Fruit fly (Drosophila melanogaster) whole organism, embryonic: ENCODE data around the gene CG42404.

Experiments
- Ada2b ChIP-seq: fragments of 200-800 bp; sonication (Bioruptor generic); IDR thresholded peaks from 2 replicates; pipeline ENCODE4 v1.3.6; 2022; ENCODE audit warnings: missing biosample characterization, missing genetic modification characterization
- Atf6 ChIP-seq: fragments of 200-800 bp; sonication (Bioruptor generic); IDR thresholded peaks from 2 replicates; pipeline ENCODE4 v1.3.6; 2022; ENCODE audit warnings: missing biosample characterization, missing genetic modification characterization
- CG10543 ChIP-seq: fragments of 200-800 bp; sonication (Bioruptor generic); optimal IDR thresholded peaks from 3 replicates; lab custom pipeline; 2017; ENCODE audit warnings: missing biosample characterization, mild to moderate bottlenecking, missing genetic modification characterization, moderate library complexity
- CG11696 ChIP-seq: fragments of 200-800 bp; sonication (Bioruptor generic); IDR thresholded peaks from 2 replicates; pipeline ENCODE4 v1.3.6; 2022; ENCODE audit warnings: missing biosample characterization, missing genetic modification characterization
- CG11723 ChIP-seq: fragments of 200-800 bp; sonication (Bioruptor generic); optimal IDR thresholded peaks from 2 replicates; lab custom pipeline; 2017; ENCODE audit warnings: missing biosample characterization, mild to moderate bottlenecking, missing genetic modification characterization
- CG12071 ChIP-seq: fragments of 200-800 bp; sonication (Bioruptor generic); optimal IDR thresholded peaks from 3 replicates; lab custom pipeline; 2018; ENCODE audit warnings: missing biosample characterization, mild to moderate bottlenecking, missing genetic modification characterization
- CG13775 ChIP-seq: fragments of 200-800 bp; sonication (Bioruptor generic); optimal IDR thresholded peaks from 3 replicates; lab custom pipeline; 2017; ENCODE audit warnings: missing biosample characterization, mild to moderate bottlenecking, missing genetic modification characterization
- CG15073 ChIP-seq: fragments of 200-800 bp; sonication (Bioruptor generic); optimal IDR thresholded peaks from 2 replicates; lab custom pipeline; 2016; ENCODE audit warnings: missing biosample characterization, missing genetic modification characterization
- CG15514 ChIP-seq: fragments of 200-800 bp; sonication (Bioruptor generic); optimal IDR thresholded peaks from 3 replicates; lab custom pipeline; 2017; ENCODE audit warnings: missing biosample characterization, missing genetic modification characterization, mild to moderate bottlenecking, moderate library complexity, missing genetic modification reagents
- CG15601 ChIP-seq: fragments of 200-800 bp; sonication (Bioruptor generic); optimal IDR thresholded peaks from 3 replicates; lab custom pipeline; 2019; ENCODE audit warnings: missing biosample characterization, mild to moderate bottlenecking, missing genetic modification characterization, moderate library complexity
- CG16815 ChIP-seq: fragments of 200-800 bp; sonication (Bioruptor generic); optimal IDR thresholded peaks from 3 replicates; lab custom pipeline; 2017; ENCODE audit warnings: missing biosample characterization, mild to moderate bottlenecking, missing genetic modification characterization
- CG18476 ChIP-seq: fragments of 200-800 bp; sonication (Bioruptor generic); optimal IDR thresholded peaks from 2 replicates; lab custom pipeline; 2016; ENCODE audit warnings: missing biosample characterization, mild to moderate bottlenecking, missing genetic modification characterization
- CG2116 ChIP-seq: fragments of 200-800 bp; sonication (Bioruptor generic); optimal IDR thresholded peaks from 3 replicates; lab custom pipeline; 2018; ENCODE audit warnings: missing biosample characterization, mild to moderate bottlenecking, missing genetic modification characterization
- CG2678 ChIP-seq: fragments of 200-800 bp; sonication (Bioruptor generic); optimal IDR thresholded peaks from 3 replicates; lab custom pipeline; 2019; ENCODE audit warnings: missing biosample characterization, mild to moderate bottlenecking, missing genetic modification characterization, moderate library complexity
- CG2875 ChIP-seq: fragments of 200-800 bp; sonication (Bioruptor generic); optimal IDR thresholded peaks from 2 replicates; lab custom pipeline; 2017; ENCODE audit warnings: missing biosample characterization, mild to moderate bottlenecking, missing genetic modification characterization, missing genetic modification reagents
- CG32767 ChIP-seq: fragments of 200-800 bp; sonication (Bioruptor generic); IDR thresholded peaks from 2 replicates; pipeline ENCODE4 v1.3.6; 2022; ENCODE audit warnings: missing biosample characterization, missing genetic modification characterization
- CG5953 ChIP-seq: fragments of 200-800 bp; sonication (Bioruptor generic); IDR thresholded peaks from 2 replicates; pipeline ENCODE4 v1.3.6; 2022; ENCODE audit warnings: missing biosample characterization, missing genetic modification characterization
- CG6272 ChIP-seq: fragments of 200-800 bp; sonication (Bioruptor generic); IDR thresholded peaks from 2 replicates; pipeline ENCODE4 v1.3.6; 2022; ENCODE audit warnings: missing biosample characterization, missing genetic modification characterization
- CG6791 ChIP-seq: fragments of 200-800 bp; sonication (Bioruptor generic); IDR thresholded peaks from 3 replicates; pipeline ENCODE4 v1.3.6; 2022; ENCODE audit warnings: missing biosample characterization, missing genetic modification characterization; ENCODE audit not compliant: partially characterized antibody
- CG6854 ChIP-seq: fragments of 200-800 bp; sonication (Bioruptor generic); optimal IDR thresholded peaks from 3 replicates; lab custom pipeline; 2017; ENCODE audit warnings: missing biosample characterization, mild to moderate bottlenecking, missing genetic modification characterization
- CG9817 ChIP-seq: fragments of 200-800 bp; sonication (Bioruptor generic); optimal IDR thresholded peaks from 2 replicates; lab custom pipeline; 2018; ENCODE audit warnings: missing biosample characterization, mild to moderate bottlenecking, missing genetic modification characterization, moderate library complexity
- CkIIα-i1 ChIP-seq: fragments of 200-800 bp; sonication (Bioruptor generic); IDR thresholded peaks from 2 replicates; pipeline ENCODE4 v1.3.6; 2022; ENCODE audit warnings: missing biosample characterization, missing genetic modification characterization
- Dp ChIP-seq: fragments of 200-800 bp; sonication (Bioruptor generic); optimal IDR thresholded peaks from 2 replicates; lab custom pipeline; 2018; ENCODE audit warnings: missing biosample characterization, mild to moderate bottlenecking, missing genetic modification characterization, moderate library complexity
- Dref ChIP-seq: fragments of 200-800 bp; sonication (Bioruptor generic); IDR thresholded peaks from 2 replicates; pipeline ENCODE4 v1.3.6; 2022; ENCODE audit warnings: missing biosample characterization, missing genetic modification characterization
- Fer3 ChIP-seq: fragments of 200-800 bp; sonication (Bioruptor generic); optimal IDR thresholded peaks from 2 replicates; lab custom pipeline; 2018; ENCODE audit warnings: missing biosample characterization, mild to moderate bottlenecking, missing genetic modification characterization, moderate library complexity
- GATAe ChIP-seq: fragments of 200-800 bp; sonication (Bioruptor generic); conservative IDR thresholded peaks from 2 replicates; pipeline ENCODE4 v1.3.6; 2022; ENCODE audit warnings: missing biosample characterization, missing genetic modification characterization
- Hr51 ChIP-seq, 2 experiments: fragments of 200-800 bp; sonication (Bioruptor generic); optimal IDR thresholded peaks; 2 replicates in 1 of 2; 3 replicates in 1 of 2; lab custom pipeline; 2016 to 2018; ENCODE audit warnings: missing biosample characterization in 2 of 2, missing genetic modification characterization in 2 of 2, mild to moderate bottlenecking in 1 of 2, moderate library complexity in 1 of 2
- Lhr ChIP-seq: fragments of 200-800 bp; sonication (Bioruptor generic); optimal IDR thresholded peaks from 3 replicates; lab custom pipeline; 2017; ENCODE audit warnings: mild to moderate bottlenecking, missing biosample characterization, missing genetic modification reagents, missing genetic modification characterization
- MBD-R2 ChIP-seq: fragments of 200-800 bp; sonication (Bioruptor generic); IDR thresholded peaks from 2 replicates; pipeline ENCODE4 v1.3.6; 2022; ENCODE audit warnings: missing biosample characterization, missing genetic modification characterization
- Mad ChIP-seq: fragments of 200-800 bp; sonication (Bioruptor generic); optimal IDR thresholded peaks from 2 replicates; lab custom pipeline; 2016; ENCODE audit warnings: missing biosample characterization, missing genetic modification characterization
- cad ChIP-seq: fragments of >200 bp; optimal IDR thresholded peaks from 2 replicates; lab custom pipeline; 2017; ENCODE audit warnings: missing biosample characterization, missing genetic modification characterization
- chn ChIP-seq: fragments of 200-800 bp; sonication (Bioruptor generic); optimal IDR thresholded peaks from 2 replicates; lab custom pipeline; 2016; ENCODE audit warnings: missing biosample characterization, missing genetic modification characterization
- crp ChIP-seq, 2 experiments: fragments of 200-800 bp; sonication (Bioruptor generic); optimal IDR thresholded peaks; 2 replicates in 1 of 2; 3 replicates in 1 of 2; lab custom pipeline; 2017; ENCODE audit warnings: missing biosample characterization in 2 of 2, missing genetic modification characterization in 2 of 2, mild to moderate bottlenecking in 1 of 2, moderate library complexity in 1 of 2
- ems ChIP-seq: fragments of 200-800 bp; sonication (Bioruptor generic); optimal IDR thresholded peaks from 3 replicates; lab custom pipeline; 2016; ENCODE audit warnings: missing biosample characterization, missing genetic modification characterization
- fd3F ChIP-seq: fragments of 200-800 bp; sonication (Bioruptor generic); optimal IDR thresholded peaks from 2 replicates; lab custom pipeline; 2018; ENCODE audit warnings: missing biosample characterization, mild to moderate bottlenecking, missing genetic modification characterization, moderate library complexity
- jing ChIP-seq: fragments of 200-800 bp; sonication (Bioruptor generic); optimal IDR thresholded peaks from 2 replicates; lab custom pipeline; 2018; ENCODE audit warnings: missing biosample characterization, mild to moderate bottlenecking, missing genetic modification characterization
- klu ChIP-seq: fragments of 200-800 bp; sonication (Bioruptor generic); IDR thresholded peaks from 2 replicates; pipeline ENCODE4 v1.3.6; 2022; ENCODE audit warnings: missing biosample characterization, missing genetic modification characterization
- knrl ChIP-seq: fragments of 200-800 bp; sonication (Bioruptor generic); IDR thresholded peaks from 3 replicates; pipeline ENCODE4 v1.3.6; 2022; ENCODE audit warnings: missing biosample characterization, missing genetic modification characterization; ENCODE audit not compliant: partially characterized antibody
- nerfin-2 ChIP-seq: fragments of 200-800 bp; sonication (Bioruptor generic); IDR thresholded peaks from 2 replicates; pipeline ENCODE4 v1.3.6; 2022; ENCODE audit warnings: missing biosample characterization, missing genetic modification characterization; ENCODE audit not compliant: partially characterized antibody
- odd ChIP-seq: fragments of 200-800 bp; sonication (Bioruptor generic); optimal IDR thresholded peaks from 2 replicates; lab custom pipeline; 2017; ENCODE audit warnings: missing biosample characterization, mild to moderate bottlenecking, missing genetic modification characterization
- onecut ChIP-seq: fragments of 200-800 bp; sonication (Bioruptor generic); IDR thresholded peaks from 2 replicates; pipeline ENCODE4 v1.3.6; 2022; ENCODE audit warnings: missing biosample characterization, missing genetic modification characterization
- pfk ChIP-seq: fragments of 200-800 bp; sonication (Bioruptor generic); optimal IDR thresholded peaks from 2 replicates; lab custom pipeline; 2018; ENCODE audit warnings: missing biosample characterization, mild to moderate bottlenecking, missing genetic modification characterization, moderate library complexity
- row ChIP-seq: fragments of 200-800 bp; sonication (Bioruptor generic); IDR thresholded peaks from 3 replicates; pipeline ENCODE4 v1.3.6; 2022; ENCODE audit warnings: missing biosample characterization, missing genetic modification characterization
- seq ChIP-seq: fragments of 200-800 bp; sonication (Bioruptor generic); IDR thresholded peaks from 2 replicates; pipeline ENCODE4 v1.3.6; 2022; ENCODE audit warnings: missing biosample characterization, missing genetic modification characterization
- slou ChIP-seq: fragments of 200-800 bp; sonication (Bioruptor generic); optimal IDR thresholded peaks from 3 replicates; lab custom pipeline; 2016; ENCODE audit warnings: missing biosample characterization, missing genetic modification characterization
- so ChIP-seq: fragments of 200-800 bp; sonication (Bioruptor generic); IDR thresholded peaks from 3 replicates; pipeline ENCODE4 v1.3.6; 2022; ENCODE audit warnings: missing biosample characterization, missing genetic modification characterization
- ttk ChIP-seq: fragments of 200-800 bp; sonication (Bioruptor generic); IDR thresholded peaks from 2 replicates; pipeline ENCODE4 v2.1.2; 2022; ENCODE audit warnings: missing biosample characterization, missing genetic modification characterization
- vvl ChIP-seq: fragments of 200-800 bp; sonication (Bioruptor generic); IDR thresholded peaks from 2 replicates; pipeline ENCODE4 v1.3.6; 2022; ENCODE audit warnings: missing biosample characterization, missing genetic modification characterization
- wor ChIP-seq: fragments of 200-800 bp; sonication (Bioruptor generic); IDR thresholded peaks from 2 replicates; pipeline ENCODE4 v1.3.6; 2022; ENCODE audit warnings: missing biosample characterization, missing genetic modification characterization
- zen ChIP-seq: fragments of 200-800 bp; sonication (Bioruptor generic); optimal IDR thresholded peaks from 3 replicates; lab custom pipeline; 2018; ENCODE audit warnings: missing biosample characterization, mild to moderate bottlenecking, missing genetic modification characterization, moderate library complexity

The CG42404 gene

dm6 chr3R:15292241-15293004 lies 42.5 kb downstream of the CG42404 start (continued):
- peak; percentile 8 for TF ChIP-seq CG11723 (GFP tag; lab: Kevin White, UChicago)
- TF ChIP-seq CG9817 (tag; lab: Kevin White, UChicago), result peak; percentile 46
- no peak for TF ChIP-seq pfk (GFP tag; lab: Kevin White, UChicago)
- no peak for TF ChIP-seq klu (GFP tag; lab: Robert Waterston, UW)
- TF ChIP-seq fd3F (GFP tag; lab: Kevin White, UChicago), result no peak
- TF ChIP-seq seq (GFP tag; lab: Robert Waterston, UW), result no peak
- no peak for TF ChIP-seq CG2875
- TF ChIP-seq odd (GFP tag; lab: Kevin White, UChicago), result no peak
- no peak for TF ChIP-seq ttk
- TF ChIP-seq onecut, result peak; percentile 42
- no peak for TF ChIP-seq CG6272 (GFP tag; lab: Robert Waterston, UW)
- TF ChIP-seq CG15073 (GFP tag; lab: Kevin White, UChicago), result no peak
- no peak for TF ChIP-seq CG2116 (GFP tag; lab: Kevin White, UChicago)
- TF ChIP-seq knrl, result no peak
- TF ChIP-seq CG16815 (GFP tag; lab: Kevin White, UChicago), result no peak
- TF ChIP-seq CG18476 (GFP tag; lab: Kevin White, UChicago), result no peak
- TF ChIP-seq ems (GFP tag; lab: Kevin White, UChicago), result no peak
- TF ChIP-seq Dref (GFP tag; lab: Robert Waterston, UW), result no peak
- TF ChIP-seq Lhr (GFP tag; lab: Kevin White, UChicago), result no peak
- peak; percentile 43 for TF ChIP-seq CG2678 (tag; lab: Kevin White, UChicago)
- TF ChIP-seq so (GFP tag; lab: Robert Waterston, UW), result no peak
- no peak for TF ChIP-seq nerfin-2 (GFP tag; lab: Robert Waterston, UW)
- no peak for TF ChIP-seq Ada2b
- no peak for TF ChIP-seq CG32767 (GFP tag; lab: Robert Waterston, UW)
- TF ChIP-seq row (GFP tag; lab: Robert Waterston, UW), result no peak
- TF ChIP-seq CG11696, result no peak
- TF ChIP-seq jing (GFP tag; lab: Kevin White, UChicago), result no peak
- TF ChIP-seq cad (GFP tag; lab: Kevin White, UChicago), result no peak
- no peak for TF ChIP-seq vvl
- no peak for TF ChIP-seq Dp
- TF ChIP-seq CG10543 (GFP tag; lab: Kevin White, UChicago), result no peak
- TF ChIP-seq Atf6, result no peak
- TF ChIP-seq CG13775, result no peak
- TF ChIP-seq crp (GFP tag; optimal IDR thresholded peaks at IDR 0.05; lab: Kevin White, UChicago), result no peak
- no peak for TF ChIP-seq Hr51 (GFP tag; optimal IDR thresholded peaks at IDR 0.05; lab: Kevin White, UChicago)
- no peak for TF ChIP-seq chn (GFP tag; lab: Kevin White, UChicago)
- no peak for TF ChIP-seq CkIIα-i1 (GFP tag; lab: Robert Waterston, UW)
- no peak for TF ChIP-seq CG6854 (GFP tag; lab: Kevin White, UChicago)
- TF ChIP-seq slou (GFP tag; lab: Kevin White, UChicago), result no peak
- TF ChIP-seq CG5953, result no peak
- TF ChIP-seq CG15601 (tag; lab: Kevin White, UChicago), result no peak
- TF ChIP-seq CG6791 (GFP tag; lab: Robert Waterston, UW), result no peak
- peak; percentile 41 for TF ChIP-seq CG15514 (GFP tag; lab: Kevin White, UChicago)
- TF ChIP-seq CG12071 (GFP tag; lab: Kevin White, UChicago), result no peak
- TF ChIP-seq Mad (GFP tag; lab: Kevin White, UChicago), result no peak
- no peak for TF ChIP-seq GATAe (GFP tag; lab: Robert Waterston, UW)
- TF ChIP-seq zen, result no peak
- peak; percentile 25 for TF ChIP-seq Fer3 (tag; lab: Kevin White, UChicago)
- TF ChIP-seq wor (GFP tag; lab: Robert Waterston, UW), result no peak
- no peak for TF ChIP-seq MBD-R2
